Fruit fly (Drosophila melanogaster) S2 (cell line): Measurements from ENCODE around the gene ppk11.

Source experiments
- CG8478 ChIP-seq: fragments of >200 bp; optimal IDR thresholded peaks from 2 replicates; lab custom pipeline; 2018
- CTCF ChIP-seq, 2 experiments: fragments of >200 bp; optimal IDR thresholded peaks; 2 replicates each; lab custom pipeline; 2018

The ppk11 gene

dm6 chr2L:9757990-9758814, 16.6 kb downstream of the ppk11 start, which contains the start of gene zf30C:
Gene zf30C (plus strand): TSS chr2L:9758342.
- TF ChIP-seq CTCF (optimal IDR thresholded peaks at IDR 0.05; lab: Kevin White, UChicago) (no peak), CG8478 (lab: Kevin White, UChicago) (no peak)

- TF ChIP-seq CTCF (optimal IDR thresholded peaks at IDR 0.05; lab: Kevin White, UChicago) (no peak), CG8478 (lab: Kevin White, UChicago) (no peak)
Measured at dm6 chr2L:9754817-9755216, 20.0 kb downstream of the ppk11 start.

- no peak for TF ChIP-seq CG8478 (lab: Kevin White, UChicago)
- no peak for TF ChIP-seq CTCF (optimal IDR thresholded peaks at IDR 0.05; lab: Kevin White, UChicago)
Measured at dm6 chr2L:9753357-9753756, 21.5 kb downstream of the ppk11 start.

- TF ChIP-seq CG8478 (lab: Kevin White, UChicago) (no peak), CTCF (optimal IDR thresholded peaks at IDR 0.05; lab: Kevin White, UChicago) (no peak)
Measured at dm6 chr2L:9749745-9750144, 25.1 kb downstream of the ppk11 start, which contains the start of gene Cyp4e3. Gene Cyp4e3 (minus strand): TSS chr2L:9750071.

dm6 chr2L:9746236-9747225, 28.3 kb downstream of the ppk11 start, which contains the start of gene Nckx30C:
Gene Nckx30C (minus strand): TSS chr2L:9746495.
- no peak for TF ChIP-seq CTCF (optimal IDR thresholded peaks at IDR 0.05; lab: Kevin White, UChicago)
- no peak for TF ChIP-seq CG8478 (lab: Kevin White, UChicago)

- TF ChIP-seq CG8478 (lab: Kevin White, UChicago) (no peak), CTCF (optimal IDR thresholded peaks at IDR 0.05; lab: Kevin White, UChicago) (no peak)
Measured at dm6 chr2L:9744634-9745033, 30.2 kb downstream of the ppk11 start.

dm6 chr2L:9743823-9744222, 31.0 kb downstream of the ppk11 start:
- TF ChIP-seq CG8478 (lab: Kevin White, UChicago) = no peak

- TF ChIP-seq CTCF (optimal IDR thresholded peaks at IDR 0.05; lab: Kevin White, UChicago) = no peak
- no peak for TF ChIP-seq CG8478 (lab: Kevin White, UChicago)
Measured at dm6 chr2L:9739685-9740084, 35.1 kb downstream of the ppk11 start.

dm6 chr2L:9737803-9738202, 37.0 kb downstream of the ppk11 start:
- no peak for TF ChIP-seq CTCF (optimal IDR thresholded peaks at IDR 0.05; lab: Kevin White, UChicago)
- no peak for TF ChIP-seq CG8478 (lab: Kevin White, UChicago)

- no peak for TF ChIP-seq CG8478 (lab: Kevin White, UChicago)
- no peak for TF ChIP-seq CTCF (optimal IDR thresholded peaks at IDR 0.05; lab: Kevin White, UChicago)
Measured at dm6 chr2L:9737360-9737759, 37.5 kb downstream of the ppk11 start.

dm6 chr2L:9736000-9736695, 38.7 kb downstream of the ppk11 start, which contains the start of gene CG13117:
Gene CG13117 (plus strand): TSS chr2L:9736645.
- TF ChIP-seq CTCF (optimal IDR thresholded peaks at IDR 0.05; lab: Kevin White, UChicago) (no peak), CG8478 (lab: Kevin White, UChicago) (no peak)

- TF ChIP-seq CG8478 (lab: Kevin White, UChicago) (no peak), CTCF (optimal IDR thresholded peaks at IDR 0.05; lab: Kevin White, UChicago) (no peak)
Measured at dm6 chr2L:9734134-9734533, 40.7 kb downstream of the ppk11 start.

- TF ChIP-seq CTCF (optimal IDR thresholded peaks at IDR 0.05; lab: Kevin White, UChicago) (peak; percentile 75 to 88), CG8478 (lab: Kevin White, UChicago) (no peak)
Measured at dm6 chr2L:9731269-9731668, 43.6 kb downstream of the ppk11 start.
